Worm (Caenorhabditis elegans) whole organism, early embryonic: Measurements from ENCODE around the gene cct-8.

Experiments
- B0310.2 ChIP-seq: sonication (generic microtip); optimal IDR thresholded peaks from 2 replicates; lab custom pipeline; 2016; ENCODE audit warnings: mild to moderate bottlenecking, missing genetic modification characterization, missing compliant biosample characterization
- aly-1 ChIP-seq: sonication (generic microtip); optimal IDR thresholded peaks from 2 replicates; lab custom pipeline; 2016; ENCODE audit warnings: missing genetic modification characterization, missing compliant biosample characterization
- ama-1 ChIP-seq: fragments of 150-350 bp; optimal IDR thresholded peaks from 2 replicates; lab custom pipeline; 2014
- ceh-13 ChIP-seq: fragments of 200-800 bp; sonication (Bioruptor generic); optimal IDR thresholded peaks from 2 replicates; lab custom pipeline; 2018; ENCODE audit warnings: mild to moderate bottlenecking, missing genetic modification characterization, missing compliant biosample characterization
- ets-7 ChIP-seq: sonication (generic microtip); optimal IDR thresholded peaks from 2 replicates; lab custom pipeline; 2016; ENCODE audit warnings: missing genotype, missing genetic modification characterization, missing compliant biosample characterization
- flt-1 ChIP-seq: fragments of 200-800 bp; sonication (Bioruptor generic); IDR thresholded peaks from 2 replicates; pipeline ENCODE4 v1.3.6; 2022; ENCODE audit warnings: missing genetic modification characterization, missing compliant biosample characterization
- hmbx-1 ChIP-seq: sonication (generic microtip); optimal IDR thresholded peaks from 2 replicates; lab custom pipeline; 2016; ENCODE audit warnings: mild to moderate bottlenecking, missing genetic modification characterization, missing compliant biosample characterization
- hmg-4 ChIP-seq: fragments of 200-800 bp; sonication (Bioruptor generic); optimal IDR thresholded peaks from 2 replicates; lab custom pipeline; 2018; ENCODE audit warnings: mild to moderate bottlenecking, missing genetic modification characterization, missing compliant biosample characterization
- hnd-1 ChIP-seq: sonication (generic microtip); optimal IDR thresholded peaks from 2 replicates; lab custom pipeline; 2016; ENCODE audit warnings: missing genetic modification characterization, missing compliant biosample characterization
- pes-1 ChIP-seq: fragments of 200-800 bp; sonication (Bioruptor generic); IDR thresholded peaks from 2 replicates; pipeline ENCODE4 v1.3.6; 2022; ENCODE audit warnings: missing genetic modification reagents, missing genetic modification characterization, missing compliant biosample characterization
- tbx-37 ChIP-seq: fragments of 200-800 bp; sonication (Bioruptor generic); conservative IDR thresholded peaks from 2 replicates; pipeline ENCODE4 v1.3.6; 2022; ENCODE audit warnings: missing genetic modification reagents, missing genetic modification characterization, missing compliant biosample characterization
- tra-4 ChIP-seq: sonication (generic microtip); optimal IDR thresholded peaks from 2 replicates; lab custom pipeline; 2017; ENCODE audit warnings: missing genetic modification characterization, missing compliant biosample characterization

DNA sequence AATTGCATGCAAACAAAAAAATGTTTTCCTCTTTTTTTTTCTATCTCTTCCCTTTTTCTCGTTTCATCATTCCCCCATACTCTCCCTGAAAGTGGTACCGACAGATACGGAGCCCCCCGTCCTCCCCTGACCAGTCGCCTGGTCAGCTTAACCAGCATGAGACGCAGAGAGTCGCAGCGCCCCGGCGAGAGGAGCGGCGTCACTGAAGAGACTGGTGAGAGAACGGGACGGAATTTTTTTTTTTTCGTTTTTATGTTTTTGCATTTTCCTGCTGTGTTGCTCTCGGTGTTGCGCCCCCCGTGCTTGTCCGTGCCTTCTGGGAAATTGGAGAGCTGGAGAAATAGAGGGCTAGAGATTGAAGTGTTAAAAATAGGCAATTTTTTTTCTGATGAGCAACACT, 23.3 kb downstream of the cct-8 start:
- no peak for TF ChIP-seq tbx-37 (GFP tag; lab: Robert Waterston, UW)
- TF ChIP-seq flt-1 = no peak
- no peak for TF ChIP-seq ama-1
- TF ChIP-seq ets-7 (tag; lab: Kevin White, UChicago) = no peak
- TF ChIP-seq pes-1 (GFP tag; lab: Robert Waterston, UW) = no peak
- TF ChIP-seq tra-4 (tag; lab: Kevin White, UChicago) = no peak
- TF ChIP-seq ceh-13 (GFP tag; lab: Kevin White, UChicago) = no peak
- TF ChIP-seq hmbx-1 (tag; lab: Kevin White, UChicago) = no peak
- TF ChIP-seq hnd-1 (tag; lab: Kevin White, UChicago) = no peak
- TF ChIP-seq B0310.2 = no peak
- TF ChIP-seq hmg-4 = no peak
- no peak for TF ChIP-seq aly-1 (tag; lab: Kevin White, UChicago)
